Worm (Caenorhabditis elegans) whole organism, L3 larva: ENCODE data around the gene nhr-205.

Experiments
- ama-1 ChIP-seq: fragments of 150-350 bp; optimal IDR thresholded peaks from 2 replicates; lab custom pipeline; 2018
- ceh-16 ChIP-seq: sonication (generic microtip); optimal IDR thresholded peaks from 2 replicates; lab custom pipeline; 2017; ENCODE audit warnings: missing biosample characterization, missing genetic modification characterization
- ceh-28 ChIP-seq: fragments of 150-350 bp; optimal IDR thresholded peaks from 2 replicates; lab custom pipeline; 2014; ENCODE audit warnings: missing biosample characterization, missing genetic modification reagents, missing genetic modification characterization
- ceh-9 ChIP-seq: sonication (generic microtip); optimal IDR thresholded peaks from 2 replicates; lab custom pipeline; 2018; ENCODE audit warnings: missing biosample characterization, missing genetic modification characterization
- daf-12 ChIP-seq: fragments of 150-350 bp; optimal IDR thresholded peaks from 2 replicates; lab custom pipeline; 2014; ENCODE audit warnings: missing biosample characterization, missing genetic modification reagents, missing genetic modification characterization
- egl-27 ChIP-seq: sonication (generic microtip); optimal IDR thresholded peaks from 4 replicates; lab custom pipeline; 2017; ENCODE audit warnings: missing biosample characterization, missing genetic modification reagents, missing genetic modification characterization
- egl-5 ChIP-seq: fragments of 150-350 bp; optimal IDR thresholded peaks from 2 replicates; lab custom pipeline; 2017; ENCODE audit warnings: missing biosample characterization, missing genetic modification reagents, missing genetic modification characterization, inconsistent platforms
- elt-2 ChIP-seq: sonication (generic microtip); optimal IDR thresholded peaks from 2 replicates; lab custom pipeline; 2016; ENCODE audit warnings: missing genetic modification reagents, mild to moderate bottlenecking, missing genetic modification characterization, missing compliant biosample characterization
- elt-3 ChIP-seq, 3 experiments: fragments of 150-350 bp in 1 of 3; sonication (generic microtip) in 2 of 3; optimal IDR thresholded peaks; 2 replicates in 2 of 3; 4 replicates in 1 of 3; lab custom pipeline; 2014 to 2017; ENCODE audit warnings: missing biosample characterization in 3 of 3, missing genetic modification characterization in 3 of 3
- eor-1 ChIP-seq, 2 experiments: fragments of 150-350 bp; optimal IDR thresholded peaks; 2 replicates each; lab custom pipeline; 2014 to 2018; ENCODE audit warnings: missing biosample characterization in 2 of 2, missing genetic modification characterization in 2 of 2
- fkh-2 ChIP-seq: fragments of 150-350 bp; optimal IDR thresholded peaks from 2 replicates; lab custom pipeline; 2014; ENCODE audit warnings: missing biosample characterization, missing genetic modification reagents, missing genetic modification characterization
- hmg-11 ChIP-seq: sonication (generic microtip); optimal IDR thresholded peaks from 2 replicates; lab custom pipeline; 2016; ENCODE audit warnings: missing genetic modification characterization, missing compliant biosample characterization
- jun-1 ChIP-seq: fragments of 150-350 bp; optimal IDR thresholded peaks from 2 replicates; lab custom pipeline; 2014; ENCODE audit warnings: missing biosample characterization, missing genetic modification reagents, missing genetic modification characterization
- lin-15B ChIP-seq: fragments of 150-350 bp; optimal IDR thresholded peaks from 2 replicates; lab custom pipeline; 2014; ENCODE audit warnings: missing biosample characterization, missing genetic modification characterization
- lin-39 ChIP-seq: fragments of 150-350 bp; optimal IDR thresholded peaks from 2 replicates; lab custom pipeline; 2018; ENCODE audit warnings: missing biosample characterization, missing genetic modification reagents, missing genetic modification characterization
- lsy-12 ChIP-seq: sonication (generic microtip); optimal IDR thresholded peaks from 2 replicates; lab custom pipeline; 2016; ENCODE audit warnings: mild to moderate bottlenecking, missing genetic modification characterization, missing compliant biosample characterization
- mdl-1 ChIP-seq: fragments of 150-350 bp; optimal IDR thresholded peaks from 2 replicates; lab custom pipeline; 2014; ENCODE audit warnings: missing biosample characterization, missing genetic modification characterization
- nfya-1 ChIP-seq: sonication (generic microtip); optimal IDR thresholded peaks from 2 replicates; lab custom pipeline; 2017; ENCODE audit warnings: missing genetic modification characterization, mild to moderate bottlenecking, missing compliant biosample characterization, antibody characterized with exemption, moderate library complexity; ENCODE audit not compliant: insufficient read depth
- nhr-12 ChIP-seq: fragments of 150-350 bp; optimal IDR thresholded peaks from 2 replicates; lab custom pipeline; 2014; ENCODE audit warnings: missing biosample characterization, missing genetic modification characterization
- nhr-23 ChIP-seq: fragments of 150-350 bp; optimal IDR thresholded peaks from 2 replicates; lab custom pipeline; 2014; ENCODE audit warnings: missing biosample characterization, missing genetic modification reagents, missing genetic modification characterization
- nhr-237 ChIP-seq: fragments of 150-350 bp; optimal IDR thresholded peaks from 2 replicates; lab custom pipeline; 2014; ENCODE audit warnings: missing biosample characterization, missing genetic modification characterization
- nhr-25 ChIP-seq: sonication (generic microtip); optimal IDR thresholded peaks from 2 replicates; lab custom pipeline; 2017; ENCODE audit warnings: missing biosample characterization, missing genetic modification characterization
- nhr-28 ChIP-seq: fragments of 150-350 bp; optimal IDR thresholded peaks from 2 replicates; lab custom pipeline; 2014; ENCODE audit warnings: missing biosample characterization, missing genetic modification characterization
- nhr-43 ChIP-seq: sonication (generic microtip); optimal IDR thresholded peaks from 2 replicates; lab custom pipeline; 2016; ENCODE audit warnings: mild to moderate bottlenecking, missing genetic modification characterization, missing compliant biosample characterization; ENCODE audit not compliant: poor library complexity, severe bottlenecking
- nhr-67 ChIP-seq: fragments of 150-350 bp; optimal IDR thresholded peaks from 2 replicates; lab custom pipeline; 2014; ENCODE audit warnings: missing biosample characterization, missing genetic modification characterization
- nhr-76 ChIP-seq: fragments of 150-350 bp; sonication (generic microtip); optimal IDR thresholded peaks from 5 replicates; lab custom pipeline; 2014; ENCODE audit warnings: missing biosample characterization, missing genetic modification characterization
- nhr-77 ChIP-seq: fragments of 150-350 bp; optimal IDR thresholded peaks from 2 replicates; lab custom pipeline; 2014; ENCODE audit warnings: missing biosample characterization, missing genetic modification characterization
- pha-4 ChIP-seq: fragments of 150-350 bp; optimal IDR thresholded peaks from 2 replicates; lab custom pipeline; 2014; ENCODE audit warnings: missing biosample characterization, missing genetic modification reagents, missing genetic modification characterization
- pqm-1 ChIP-seq: fragments of 150-350 bp; optimal IDR thresholded peaks from 2 replicates; lab custom pipeline; 2017; ENCODE audit warnings: missing biosample characterization, missing genetic modification characterization, inconsistent platforms
- sea-2 ChIP-seq: fragments of 150-350 bp; sonication (generic microtip); optimal IDR thresholded peaks from 4 replicates; lab custom pipeline; 2014; ENCODE audit warnings: missing biosample characterization, missing genetic modification reagents, missing genetic modification characterization
- snpc-4 ChIP-seq: fragments of 150-350 bp; optimal IDR thresholded peaks from 2 replicates; lab custom pipeline; 2014; ENCODE audit warnings: missing biosample characterization, missing genetic modification characterization
- tbx-2 ChIP-seq: sonication (generic microtip); optimal IDR thresholded peaks from 2 replicates; lab custom pipeline; 2016; ENCODE audit warnings: mild to moderate bottlenecking, missing genetic modification characterization, missing compliant biosample characterization
- unc-39 ChIP-seq: sonication (generic microtip); optimal IDR thresholded peaks from 4 replicates; lab custom pipeline; 2017; ENCODE audit warnings: missing biosample characterization, missing genetic modification characterization
- unc-62 ChIP-seq: fragments of 150-350 bp; sonication (generic microtip); optimal IDR thresholded peaks from 4 replicates; lab custom pipeline; 2014; ENCODE audit warnings: missing biosample characterization, missing genetic modification reagents, missing genetic modification characterization
- zag-1 ChIP-seq: fragments of 150-350 bp; optimal IDR thresholded peaks from 2 replicates; lab custom pipeline; 2014; ENCODE audit warnings: missing biosample characterization, missing genetic modification characterization
- ztf-11 ChIP-seq: fragments of 150-350 bp; optimal IDR thresholded peaks from 2 replicates; lab custom pipeline; 2014; ENCODE audit warnings: missing biosample characterization, missing genetic modification characterization
- ztf-4 ChIP-seq: fragments of 150-350 bp; optimal IDR thresholded peaks from 2 replicates; lab custom pipeline; 2014; ENCODE audit warnings: missing biosample characterization, missing genetic modification characterization

nhr-205 gene

DNA sequence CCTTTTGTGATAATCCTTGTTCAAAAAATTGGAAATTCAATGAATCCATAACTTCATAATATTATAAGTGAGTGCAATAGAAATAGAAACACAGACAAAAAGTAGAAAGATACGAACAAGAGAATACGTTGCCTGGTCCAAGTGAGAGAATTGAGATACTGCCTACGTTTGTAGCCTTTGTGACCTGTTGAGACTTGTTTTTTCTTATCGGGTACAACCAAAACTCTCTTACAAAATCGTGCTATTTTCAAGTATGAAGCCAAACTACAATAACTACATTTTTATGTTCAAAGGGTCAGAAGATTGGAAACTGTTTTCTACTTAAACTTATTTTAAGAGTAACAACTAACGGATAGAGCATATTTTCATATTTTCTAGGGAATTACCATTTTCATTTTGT is at the start of gene nhr-205:
Gene nhr-205 (minus strand): TSS at position 141 of the 400 bp plus-strand sequence.
- TF ChIP-seq eor-1 (tag; optimal IDR thresholded peaks at IDR 0.05; lab: Kevin White, UChicago) (no peak), lin-39 (tag; lab: Kevin White, UChicago) (no peak), jun-1 (tag; lab: Kevin White, UChicago) (no peak), ceh-28 (tag; lab: Kevin White, UChicago) (no peak), ceh-16 (no peak), nhr-76 (tag; lab: Kevin White, UChicago) (peak; percentile 77), nhr-43 (no peak), pha-4 (no peak)
- TF ChIP-seq, all 47 proteins: peak for 1

DNA sequence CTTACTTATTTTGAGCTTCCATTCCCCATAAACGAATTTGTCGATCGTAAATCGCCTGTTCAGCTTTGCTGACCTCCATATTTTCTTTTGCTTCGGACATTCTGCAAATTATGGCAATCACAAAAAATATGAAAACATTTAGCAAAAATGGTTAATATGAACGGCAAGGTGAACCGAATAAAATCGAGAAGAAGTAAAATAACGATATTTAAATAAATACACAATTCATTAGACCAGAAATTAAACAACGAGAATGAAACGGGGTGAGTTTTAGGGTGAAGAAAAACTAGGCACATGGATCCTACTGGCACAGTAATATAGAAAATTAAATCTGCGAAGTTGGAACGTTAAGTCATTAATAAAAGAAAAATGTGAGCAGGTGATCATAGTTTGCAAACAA is 48.6 kb upstream of the nhr-205 start, which contains the start of gene aos-1:
Gene aos-1 (minus strand): TSS at position 101 of the 400 bp plus-strand sequence.
- no peak for TF ChIP-seq eor-1 (tag; optimal IDR thresholded peaks at IDR 0.05; lab: Kevin White, UChicago)
- TF ChIP-seq hmg-11 (tag; lab: Kevin White, UChicago) = no peak
- TF ChIP-seq nhr-23 (tag; lab: Kevin White, UChicago) = no peak
- no peak for TF ChIP-seq pqm-1 (tag; lab: Kevin White, UChicago)
- no peak for TF ChIP-seq elt-2 (tag; lab: Kevin White, UChicago)
- no peak for TF ChIP-seq ceh-9 (tag; lab: Kevin White, UChicago)
- TF ChIP-seq nhr-28 (tag; lab: Kevin White, UChicago) = no peak
- no peak for TF ChIP-seq nhr-237 (tag; lab: Kevin White, UChicago)
- TF ChIP-seq nhr-67 (tag; lab: Kevin White, UChicago) = no peak
- no peak for TF ChIP-seq jun-1 (tag; lab: Kevin White, UChicago)
- TF ChIP-seq snpc-4 (tag; lab: Kevin White, UChicago) = no peak
- TF ChIP-seq ama-1 (lab: Kevin White, UChicago) = no peak
- no peak for TF ChIP-seq unc-62 (GFP tag; lab: Kevin White, UChicago)
- no peak for TF ChIP-seq fkh-2 (tag; lab: Kevin White, UChicago)
- no peak for TF ChIP-seq nhr-12 (tag; lab: Kevin White, UChicago)
- TF ChIP-seq unc-39 = no peak
- TF ChIP-seq elt-3 (tag; optimal IDR thresholded peaks at IDR 0.05; lab: Kevin White, UChicago) = no peak
- no peak for TF ChIP-seq ztf-4 (tag; lab: Kevin White, UChicago)
- no peak for TF ChIP-seq nhr-25 (tag; lab: Kevin White, UChicago)
- TF ChIP-seq, all 47 proteins: peak for 0

DNA sequence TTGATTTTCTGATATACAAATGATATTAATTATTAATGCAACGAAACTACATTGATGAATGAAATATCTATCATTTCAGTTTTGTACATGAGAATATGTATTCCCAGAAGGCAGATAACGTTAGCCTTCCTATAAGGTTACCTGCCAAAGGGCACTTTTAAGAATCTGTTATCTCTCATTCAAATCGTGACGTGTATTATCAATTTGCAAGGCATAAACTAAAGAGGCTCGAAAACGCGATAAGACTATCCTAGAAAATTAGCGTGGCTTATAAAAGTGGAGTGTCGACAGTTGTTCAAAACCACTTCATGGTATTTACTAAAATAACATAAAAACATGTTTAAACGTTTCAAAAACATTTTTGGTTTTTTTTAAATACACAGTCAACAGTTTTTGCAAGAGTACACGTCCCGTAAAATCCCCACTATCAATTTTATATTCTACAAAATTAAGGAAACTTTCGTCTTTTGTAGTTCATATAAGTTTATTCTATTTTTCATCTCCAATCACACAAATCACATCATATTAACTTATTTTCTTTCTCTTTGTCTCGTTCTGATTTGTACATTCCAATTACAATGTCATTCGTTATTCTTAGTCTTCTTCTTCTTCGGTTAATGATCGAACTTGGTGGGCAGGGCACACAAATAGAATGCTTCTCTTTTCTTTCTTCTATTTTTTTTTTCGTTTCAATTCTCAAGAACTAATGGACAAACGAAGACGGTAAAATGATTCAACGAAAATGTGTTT is 43.4 kb upstream of the nhr-205 start, which contains the start of gene C08B6.10:
Gene C08B6.10 (plus strand): TSS at position 700 of the 750 bp plus-strand sequence.
- TF ChIP-seq mdl-1 (tag; lab: Kevin White, UChicago) (no peak), elt-2 (tag; lab: Kevin White, UChicago) (peak; percentile 68)
- TF ChIP-seq, all 47 proteins: peak for 1

DNA sequence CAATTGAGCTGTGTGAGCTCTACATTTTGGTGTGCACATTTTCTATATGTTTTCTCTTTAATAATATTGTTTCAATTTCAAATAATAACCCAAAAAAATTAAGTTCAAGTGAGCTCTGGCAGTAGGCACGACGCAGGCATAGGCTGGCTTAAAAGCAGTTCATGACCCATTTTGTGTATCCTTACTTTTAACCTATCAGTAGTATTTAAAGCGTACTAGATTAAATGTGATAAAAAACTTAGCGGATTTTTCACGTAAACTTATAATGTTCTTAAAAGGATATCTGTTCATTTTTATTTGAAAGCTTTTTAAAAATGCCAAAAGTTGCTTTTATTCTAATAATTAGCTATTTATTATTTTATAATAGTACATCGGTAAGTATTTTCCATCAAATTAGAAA is 41.7 kb upstream of the nhr-205 start, which contains the start of gene C08B6.6:
Gene C08B6.6 (plus strand): TSS at position 301 of the 400 bp plus-strand sequence.
- TF ChIP-seq sea-2 (GFP tag; lab: Kevin White, UChicago) (no peak), nhr-67 (tag; lab: Kevin White, UChicago) (no peak), lsy-12 (tag; lab: Kevin White, UChicago) (no peak), snpc-4 (tag; lab: Kevin White, UChicago) (no peak), lin-15B (tag; lab: Kevin White, UChicago) (no peak), egl-27 (tag; lab: Kevin White, UChicago) (no peak), tbx-2 (tag; lab: Kevin White, UChicago) (no peak), mdl-1 (tag; lab: Kevin White, UChicago) (no peak), daf-12 (tag; lab: Kevin White, UChicago) (no peak), nfya-1 (tag; lab: Kevin White, UChicago) (no peak), ztf-11 (tag; lab: Kevin White, UChicago) (no peak), nhr-43 (no peak), nhr-77 (tag; lab: Kevin White, UChicago) (no peak), zag-1 (no peak), nhr-76 (tag; lab: Kevin White, UChicago) (no peak), egl-5 (tag; lab: Kevin White, UChicago) (no peak), nhr-23 (tag; lab: Kevin White, UChicago) (no peak), jun-1 (tag; lab: Kevin White, UChicago) (no peak)
